Worm (Caenorhabditis elegans) whole organism, L2 larva: ENCODE data around the gene K09A9.6.

Source experiments
- C34F6.9 ChIP-seq: fragments of 150-350 bp; optimal IDR thresholded peaks from 2 replicates; lab custom pipeline; 2014; ENCODE audit warnings: missing biosample characterization, missing genetic modification characterization
- F13H6.1 ChIP-seq: sonication (generic microtip); optimal IDR thresholded peaks from 2 replicates; lab custom pipeline; 2016; ENCODE audit warnings: missing genetic modification characterization, missing compliant biosample characterization
- R02D3.7 ChIP-seq: fragments of 150-350 bp; optimal IDR thresholded peaks from 2 replicates; lab custom pipeline; 2014; ENCODE audit warnings: missing biosample characterization, missing genetic modification characterization
- Y55F3AM.14 ChIP-seq: fragments of 200-800 bp; sonication (Bioruptor generic); optimal IDR thresholded peaks from 2 replicates; lab custom pipeline; 2018; ENCODE audit warnings: mild to moderate bottlenecking, missing genetic modification characterization, missing compliant biosample characterization
- ZK546.5 ChIP-seq: sonication (generic microtip); optimal IDR thresholded peaks from 2 replicates; lab custom pipeline; 2017; ENCODE audit warnings: missing biosample characterization, missing genetic modification characterization
- alr-1 ChIP-seq: fragments of 150-350 bp; optimal IDR thresholded peaks from 2 replicates; lab custom pipeline; 2014; ENCODE audit warnings: missing biosample characterization, missing genetic modification characterization
- aly-2 ChIP-seq: fragments of 150-350 bp; optimal IDR thresholded peaks from 2 replicates; lab custom pipeline; 2014; ENCODE audit warnings: missing biosample characterization, missing genetic modification characterization
- ama-1 ChIP-seq: fragments of 150-350 bp; optimal IDR thresholded peaks from 2 replicates; lab custom pipeline; 2018; ENCODE audit warnings: inconsistent platforms
- ceh-16 ChIP-seq: fragments of 150-350 bp; optimal IDR thresholded peaks from 2 replicates; lab custom pipeline; 2014; ENCODE audit warnings: missing biosample characterization, missing genetic modification characterization
- crh-2 ChIP-seq: sonication (generic microtip); optimal IDR thresholded peaks from 2 replicates; lab custom pipeline; 2017; ENCODE audit warnings: missing biosample characterization, missing genetic modification characterization
- dmd-4 ChIP-seq: sonication (generic microtip); optimal IDR thresholded peaks from 2 replicates; lab custom pipeline; 2017; ENCODE audit warnings: missing biosample characterization, missing genetic modification characterization
- egl-27 ChIP-seq: sonication (generic microtip); optimal IDR thresholded peaks from 3 replicates; lab custom pipeline; 2017; ENCODE audit warnings: missing biosample characterization, missing genetic modification reagents, missing genetic modification characterization
- elt-3 ChIP-seq: sonication (generic microtip); optimal IDR thresholded peaks from 2 replicates; lab custom pipeline; 2017; ENCODE audit warnings: missing biosample characterization, missing genetic modification characterization
- fos-1 ChIP-seq: fragments of 150-350 bp; optimal IDR thresholded peaks from 2 replicates; lab custom pipeline; 2014; ENCODE audit warnings: missing biosample characterization, missing genetic modification characterization
- lin-11 ChIP-seq: fragments of 150-350 bp; sonication (generic microtip); optimal IDR thresholded peaks from 2 replicates; lab custom pipeline; 2014; ENCODE audit warnings: missing biosample characterization, missing genetic modification characterization, inconsistent platforms, mixed read lengths
- lin-13 ChIP-seq: fragments of 150-350 bp; optimal IDR thresholded peaks from 2 replicates; lab custom pipeline; 2014; ENCODE audit warnings: missing biosample characterization, missing genetic modification reagents, missing genetic modification characterization
- lin-39 ChIP-seq: fragments of 150-350 bp; optimal IDR thresholded peaks from 2 replicates; lab custom pipeline; 2014; ENCODE audit warnings: missing biosample characterization, missing genetic modification reagents, missing genetic modification characterization
- lsy-2 ChIP-seq, 2 experiments: fragments of 150-350 bp in 1 of 2; sonication (generic microtip) in 1 of 2; optimal IDR thresholded peaks; 2 replicates each; lab custom pipeline; 2014 to 2017; ENCODE audit warnings: missing biosample characterization in 2 of 2, missing genetic modification characterization in 2 of 2
- mab-5 ChIP-seq: fragments of 150-350 bp; optimal IDR thresholded peaks from 2 replicates; lab custom pipeline; 2014; ENCODE audit warnings: missing biosample characterization, missing genetic modification characterization
- mbf-1 ChIP-seq: sonication (generic microtip); optimal IDR thresholded peaks from 2 replicates; lab custom pipeline; 2017; ENCODE audit warnings: missing biosample characterization, missing genetic modification characterization
- mdl-1 ChIP-seq, 2 experiments: fragments of 150-350 bp in 1 of 2; sonication (generic microtip) in 1 of 2; optimal IDR thresholded peaks; 2 replicates each; lab custom pipeline; 2017; ENCODE audit warnings: missing biosample characterization in 2 of 2, missing genetic modification characterization in 2 of 2
- nhr-10 ChIP-seq: sonication (generic microtip); optimal IDR thresholded peaks from 2 replicates; lab custom pipeline; 2017; ENCODE audit warnings: missing biosample characterization, missing genetic modification characterization
- nhr-12 ChIP-seq: fragments of 150-350 bp; optimal IDR thresholded peaks from 2 replicates; lab custom pipeline; 2014; ENCODE audit warnings: missing biosample characterization, missing genetic modification characterization
- nhr-129 ChIP-seq: fragments of 150-350 bp; optimal IDR thresholded peaks from 2 replicates; lab custom pipeline; 2014; ENCODE audit warnings: missing biosample characterization, missing genetic modification characterization
- nhr-21 ChIP-seq: fragments of 150-350 bp; optimal IDR thresholded peaks from 2 replicates; lab custom pipeline; 2014; ENCODE audit warnings: missing biosample characterization, missing genetic modification characterization
- nhr-23 ChIP-seq: fragments of 150-350 bp; optimal IDR thresholded peaks from 2 replicates; lab custom pipeline; 2014; ENCODE audit warnings: missing biosample characterization, missing genetic modification reagents, missing genetic modification characterization
- nhr-237 ChIP-seq: fragments of 150-350 bp; optimal IDR thresholded peaks from 2 replicates; lab custom pipeline; 2014; ENCODE audit warnings: missing biosample characterization, missing genetic modification characterization
- nhr-25 ChIP-seq: fragments of 150-350 bp; sonication (generic microtip); optimal IDR thresholded peaks from 3 replicates; lab custom pipeline; 2014; ENCODE audit warnings: missing biosample characterization, missing genetic modification characterization
- nhr-6 ChIP-seq: fragments of 150-350 bp; optimal IDR thresholded peaks from 2 replicates; lab custom pipeline; 2014; ENCODE audit warnings: missing biosample characterization, missing genetic modification characterization
- nhr-77 ChIP-seq: fragments of 150-350 bp; optimal IDR thresholded peaks from 2 replicates; lab custom pipeline; 2014; ENCODE audit warnings: missing biosample characterization, missing genetic modification characterization
- peb-1 ChIP-seq: fragments of 150-350 bp; optimal IDR thresholded peaks from 2 replicates; lab custom pipeline; 2014; ENCODE audit warnings: missing biosample characterization, missing genetic modification characterization
- sem-4 ChIP-seq: fragments of 150-350 bp; optimal IDR thresholded peaks from 2 replicates; lab custom pipeline; 2014; ENCODE audit warnings: missing biosample characterization, missing genetic modification reagents, missing genetic modification characterization
- sma-3 ChIP-seq: sonication (generic microtip); optimal IDR thresholded peaks from 2 replicates; lab custom pipeline; 2016; ENCODE audit warnings: missing genetic modification reagents, missing genetic modification characterization, missing compliant biosample characterization
- sma-9 ChIP-seq, 2 experiments: fragments of 150-350 bp in 1 of 2; sonication (generic microtip) in 1 of 2; optimal IDR thresholded peaks; 2 replicates each; lab custom pipeline; 2014 to 2016; ENCODE audit warnings: missing genetic modification characterization in 2 of 2, mild to moderate bottlenecking in 1 of 2, missing biosample characterization in 1 of 2, missing compliant biosample characterization in 1 of 2, missing genetic modification reagents in 1 of 2, moderate library complexity in 1 of 2
- snpc-4 ChIP-seq: fragments of 150-350 bp; optimal IDR thresholded peaks from 2 replicates; lab custom pipeline; 2014; ENCODE audit warnings: missing biosample characterization, missing genetic modification characterization
- unc-39 ChIP-seq: fragments of 150-350 bp; optimal IDR thresholded peaks from 2 replicates; lab custom pipeline; 2014; ENCODE audit warnings: missing biosample characterization, missing genetic modification characterization
- unc-55 ChIP-seq: fragments of 150-350 bp; sonication (generic microtip); optimal IDR thresholded peaks from 3 replicates; lab custom pipeline; 2014; ENCODE audit warnings: missing biosample characterization, missing genetic modification reagents, missing genetic modification characterization
- unc-62 ChIP-seq: fragments of 150-350 bp; optimal IDR thresholded peaks from 2 replicates; lab custom pipeline; 2014; ENCODE audit warnings: missing biosample characterization, missing genetic modification reagents, missing genetic modification characterization
- zag-1 ChIP-seq: fragments of 150-350 bp; optimal IDR thresholded peaks from 2 replicates; lab custom pipeline; 2014; ENCODE audit warnings: missing biosample characterization, missing genetic modification characterization
- ztf-1 ChIP-seq: fragments of 200-800 bp; sonication (Bioruptor generic); conservative IDR thresholded peaks from 2 replicates; pipeline ENCODE4 v1.3.6; 2022; ENCODE audit warnings: missing genetic modification characterization, missing compliant biosample characterization
- ztf-11 ChIP-seq: sonication (generic microtip); optimal IDR thresholded peaks from 2 replicates; lab custom pipeline; 2017; ENCODE audit warnings: missing biosample characterization, missing genetic modification characterization
- ztf-4 ChIP-seq: fragments of 150-350 bp; optimal IDR thresholded peaks from 2 replicates; lab custom pipeline; 2014; ENCODE audit warnings: missing biosample characterization, missing genetic modification characterization

The K09A9.6 gene

ce11 chrX:15554910-15555309, 22.1 kb upstream of the K09A9.6 start:
- no peak for TF ChIP-seq mbf-1 (tag; lab: Kevin White, UChicago)
- no peak for TF ChIP-seq lin-39 (tag; lab: Kevin White, UChicago)
- TF ChIP-seq lin-13 (GFP tag; lab: Kevin White, UChicago), result no peak
- no peak for TF ChIP-seq ama-1 (lab: Kevin White, UChicago)
- TF ChIP-seq nhr-77 (tag; lab: Kevin White, UChicago), result no peak
- TF ChIP-seq lin-11 (tag; lab: Kevin White, UChicago), result no peak
- no peak for TF ChIP-seq ceh-16 (tag; lab: Kevin White, UChicago)
- no peak for TF ChIP-seq nhr-21 (tag; lab: Kevin White, UChicago)
- no peak for TF ChIP-seq zag-1 (tag; lab: Kevin White, UChicago)
- no peak for TF ChIP-seq nhr-6 (tag; lab: Kevin White, UChicago)
- TF ChIP-seq crh-2 (tag; lab: Kevin White, UChicago), result peak; percentile 15
- no peak for TF ChIP-seq sma-3 (GFP tag; lab: Kevin White, UChicago)
- no peak for TF ChIP-seq nhr-23 (tag; lab: Kevin White, UChicago)
- no peak for TF ChIP-seq C34F6.9 (tag; lab: Kevin White, UChicago)
- no peak for TF ChIP-seq dmd-4 (tag; lab: Kevin White, UChicago)
- TF ChIP-seq egl-27 (tag; lab: Kevin White, UChicago), result no peak
- TF ChIP-seq mab-5 (tag; lab: Kevin White, UChicago), result peak; percentile 15
- TF ChIP-seq ztf-1 (GFP tag; lab: Robert Waterston, UW), result no peak
- TF ChIP-seq lsy-2 (tag; optimal IDR thresholded peaks at IDR 0.05; lab: Kevin White, UChicago), result peak in 1 of 2 experiments; percentile 21
- no peak for TF ChIP-seq unc-39 (tag; lab: Kevin White, UChicago)
- TF ChIP-seq F13H6.1, result no peak
- no peak for TF ChIP-seq mdl-1 (tag; optimal IDR thresholded peaks at IDR 0.05; lab: Kevin White, UChicago)
- no peak for TF ChIP-seq elt-3
- no peak for TF ChIP-seq nhr-10 (tag; lab: Kevin White, UChicago)
- TF ChIP-seq nhr-12 (tag; lab: Kevin White, UChicago), result no peak
- TF ChIP-seq nhr-237 (tag; lab: Kevin White, UChicago), result no peak
- no peak for TF ChIP-seq ztf-4 (tag; lab: Kevin White, UChicago)
- TF ChIP-seq nhr-25 (tag; lab: Kevin White, UChicago), result no peak
- TF ChIP-seq fos-1 (tag; lab: Kevin White, UChicago), result no peak
- TF ChIP-seq unc-55 (GFP tag; lab: Kevin White, UChicago), result peak; percentile 57
- no peak for TF ChIP-seq snpc-4 (tag; lab: Kevin White, UChicago)
- TF ChIP-seq sma-9 (GFP tag; optimal IDR thresholded peaks at IDR 0.05; lab: Kevin White, UChicago), result peak; percentile 19
- TF ChIP-seq sma-9 (tag; optimal IDR thresholded peaks at IDR 0.05; lab: Kevin White, UChicago), result no peak
- TF ChIP-seq unc-62 (GFP tag; lab: Kevin White, UChicago), result no peak
- TF ChIP-seq aly-2 (tag; lab: Kevin White, UChicago), result no peak
- no peak for TF ChIP-seq alr-1 (tag; lab: Kevin White, UChicago)
- no peak for TF ChIP-seq Y55F3AM.14

ce11 chrX:15555529-15555928, 21.5 kb upstream of the K09A9.6 start:
- no peak for TF ChIP-seq ama-1 (lab: Kevin White, UChicago)
- no peak for TF ChIP-seq nhr-12 (tag; lab: Kevin White, UChicago)
- no peak for TF ChIP-seq lin-13 (GFP tag; lab: Kevin White, UChicago)
- TF ChIP-seq ztf-1 (GFP tag; lab: Robert Waterston, UW), result no peak
- TF ChIP-seq C34F6.9 (tag; lab: Kevin White, UChicago), result no peak
- peak; percentile 27 for TF ChIP-seq unc-55 (GFP tag; lab: Kevin White, UChicago)
- peak; percentile 1 for TF ChIP-seq nhr-129 (tag; lab: Kevin White, UChicago)
- TF ChIP-seq, all 48 proteins: peak for 2

DNA sequence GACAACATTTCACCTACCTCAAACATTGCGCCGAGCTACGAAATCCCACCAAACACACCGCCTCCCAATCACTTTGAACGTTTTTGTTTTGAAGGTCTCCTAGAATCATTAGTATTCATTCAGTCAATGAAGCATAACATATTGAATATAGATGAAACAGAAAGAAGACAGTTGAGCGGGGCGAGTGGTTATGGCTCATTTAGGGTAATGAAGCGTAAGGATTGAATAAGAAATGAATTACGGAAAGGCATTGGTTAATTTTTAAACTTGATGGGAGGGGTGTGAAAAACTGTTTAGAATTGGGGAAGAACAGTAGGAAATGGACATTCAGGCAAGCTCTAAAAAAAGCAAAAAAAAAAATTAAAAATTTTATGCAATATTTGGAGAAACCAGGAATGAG, 19.2 kb upstream of the K09A9.6 start, which contains the start of gene lron-3:
TSS of gene lron-3 (minus strand) at position 101 of the 400 bp plus-strand sequence.
- TF ChIP-seq aly-2 (tag; lab: Kevin White, UChicago) (no peak), ZK546.5 (no peak), R02D3.7 (tag; lab: Kevin White, UChicago) (no peak), mab-5 (tag; lab: Kevin White, UChicago) (no peak), Y55F3AM.14 (no peak), unc-62 (GFP tag; lab: Kevin White, UChicago) (no peak), nhr-237 (tag; lab: Kevin White, UChicago) (no peak), nhr-21 (tag; lab: Kevin White, UChicago) (no peak), nhr-12 (tag; lab: Kevin White, UChicago) (no peak), zag-1 (tag; lab: Kevin White, UChicago) (no peak), C34F6.9 (tag; lab: Kevin White, UChicago) (no peak), crh-2 (tag; lab: Kevin White, UChicago) (no peak), elt-3 (no peak), unc-55 (GFP tag; lab: Kevin White, UChicago) (no peak), mbf-1 (tag; lab: Kevin White, UChicago) (no peak), sem-4 (tag; lab: Kevin White, UChicago) (no peak), snpc-4 (tag; lab: Kevin White, UChicago) (no peak), ztf-11 (no peak), peb-1 (no peak)
